Fruit fly (Drosophila melanogaster): ENCODE data around the gene CG4364.

dm6 chr2L:9698923-9699493, 12.1 kb downstream of the CG4364 start, which contains the start of gene Pka-C1:
- TF ChIP-seq h (optimal IDR thresholded peaks at IDR 0.05): no peak
- TF ChIP-seq Sin3A (optimal IDR thresholded peaks at IDR 0.05): no peak
- TF ChIP-seq Myc (optimal IDR thresholded peaks at IDR 0.05): no peak
- no peak for TF ChIP-seq psq (optimal IDR thresholded peaks at IDR 0.05)
- TF ChIP-seq ttk (optimal IDR thresholded peaks at IDR 0.05): no peak
